Fruit fly (Drosophila melanogaster) whole organism, embryonic: Measurements from ENCODE around the gene thoc7.
A peak's percentile ranks its signal among the peaks of the same experiment; 100 is the strongest.

Experiments used
- Abd-B ChIP-seq: fragments of 200-800 bp; sonication (Bioruptor generic); optimal IDR thresholded peaks from 2 replicates; lab custom pipeline; 2018; ENCODE audit warnings: missing biosample characterization, mild to moderate bottlenecking, missing genetic modification characterization, moderate library complexity
- Blimp-1 ChIP-seq: fragments of 200-800 bp; sonication (Bioruptor generic); optimal IDR thresholded peaks from 3 replicates; lab custom pipeline; 2018; ENCODE audit warnings: missing biosample characterization, missing genetic modification characterization, mild to moderate bottlenecking, moderate library complexity, missing genetic modification reagents
- BtbVII ChIP-seq: fragments of 200-800 bp; sonication (Bioruptor generic); optimal IDR thresholded peaks from 3 replicates; lab custom pipeline; 2017; ENCODE audit warnings: missing biosample characterization, mild to moderate bottlenecking, missing genetic modification characterization
- CG11085 ChIP-seq: fragments of 200-800 bp; sonication (Bioruptor generic); IDR thresholded peaks from 2 replicates; pipeline ENCODE4 v1.3.6; 2022; ENCODE audit warnings: missing biosample characterization, missing genetic modification characterization
- CG11696 ChIP-seq: fragments of 200-800 bp; sonication (Bioruptor generic); IDR thresholded peaks from 2 replicates; pipeline ENCODE4 v1.3.6; 2022; ENCODE audit warnings: missing biosample characterization, missing genetic modification characterization
- CG12219 ChIP-seq: fragments of 200-800 bp; sonication (Bioruptor generic); optimal IDR thresholded peaks from 3 replicates; lab custom pipeline; 2018; ENCODE audit warnings: missing biosample characterization, mild to moderate bottlenecking, missing genetic modification characterization
- CG12942 ChIP-seq: fragments of 200-800 bp; sonication (Bioruptor generic); optimal IDR thresholded peaks from 3 replicates; lab custom pipeline; 2016; ENCODE audit warnings: missing biosample characterization, missing genetic modification characterization
- CG15601 ChIP-seq: fragments of 200-800 bp; sonication (Bioruptor generic); optimal IDR thresholded peaks from 3 replicates; lab custom pipeline; 2019; ENCODE audit warnings: missing biosample characterization, mild to moderate bottlenecking, missing genetic modification characterization, moderate library complexity
- CG16813 ChIP-seq: fragments of 200-800 bp; sonication (Bioruptor generic); IDR thresholded peaks from 3 replicates; pipeline ENCODE4 v1.3.6; 2022; ENCODE audit warnings: missing biosample characterization, missing genetic modification characterization; ENCODE audit not compliant: partially characterized antibody
- CG17359 ChIP-seq: fragments of 200-800 bp; sonication (Bioruptor generic); optimal IDR thresholded peaks from 3 replicates; lab custom pipeline; 2018; ENCODE audit warnings: missing biosample characterization, mild to moderate bottlenecking, missing genetic modification characterization, moderate library complexity
- CG2116 ChIP-seq: fragments of 200-800 bp; sonication (Bioruptor generic); optimal IDR thresholded peaks from 3 replicates; lab custom pipeline; 2018; ENCODE audit warnings: missing biosample characterization, mild to moderate bottlenecking, missing genetic modification characterization
- CG2889 ChIP-seq: fragments of 200-800 bp; sonication (Bioruptor generic); IDR thresholded peaks from 3 replicates; pipeline ENCODE4 v1.3.6; 2022; ENCODE audit warnings: missing biosample characterization, missing genetic modification characterization
- CG30431 ChIP-seq: fragments of 200-800 bp; sonication (Bioruptor generic); optimal IDR thresholded peaks from 2 replicates; lab custom pipeline; 2017; ENCODE audit warnings: missing biosample characterization, missing genetic modification characterization
- CG6175 ChIP-seq: fragments of 200-800 bp; sonication (Bioruptor generic); IDR thresholded peaks from 3 replicates; pipeline ENCODE4 v1.3.6; 2022; ENCODE audit warnings: missing biosample characterization, missing genetic modification characterization
- CG6765 ChIP-seq: fragments of 200-800 bp; sonication (Bioruptor generic); optimal IDR thresholded peaks from 3 replicates; lab custom pipeline; 2017; ENCODE audit warnings: missing biosample characterization, mild to moderate bottlenecking, missing genetic modification characterization
- CG8281 ChIP-seq: fragments of 200-800 bp; sonication (Bioruptor generic); optimal IDR thresholded peaks from 2 replicates; lab custom pipeline; 2018; ENCODE audit warnings: missing biosample characterization, mild to moderate bottlenecking, missing genetic modification characterization, moderate library complexity
- CG8290 ChIP-seq, 3 experiments: fragments of 200-800 bp; sonication (Bioruptor generic); optimal IDR thresholded peaks; 2 replicates each; lab custom pipeline; 2016 to 2019; ENCODE audit warnings: missing biosample characterization in 3 of 3, missing genetic modification characterization in 3 of 3, mild to moderate bottlenecking in 2 of 3, moderate library complexity in 1 of 3
- CG9727 ChIP-seq: fragments of 200-800 bp; sonication (Bioruptor generic); optimal IDR thresholded peaks from 3 replicates; lab custom pipeline; 2017; ENCODE audit warnings: missing biosample characterization, mild to moderate bottlenecking, missing genetic modification characterization
- D19A ChIP-seq: fragments of 200-800 bp; optimal IDR thresholded peaks from 3 replicates; lab custom pipeline; 2019; ENCODE audit warnings: missing biosample characterization, mild to moderate bottlenecking, missing genetic modification characterization, moderate library complexity
- Dad ChIP-seq: fragments of 200-800 bp; sonication (Bioruptor generic); optimal IDR thresholded peaks from 3 replicates; lab custom pipeline; 2016; ENCODE audit warnings: missing biosample characterization, missing genetic modification characterization
- HLH54F ChIP-seq: fragments of 200-800 bp; sonication (Bioruptor generic); optimal IDR thresholded peaks from 3 replicates; lab custom pipeline; 2016; ENCODE audit warnings: missing biosample characterization, missing genetic modification characterization
- HLHmδ ChIP-seq: fragments of 200-800 bp; sonication (Bioruptor generic); optimal IDR thresholded peaks from 2 replicates; lab custom pipeline; 2018; ENCODE audit warnings: missing biosample characterization, mild to moderate bottlenecking, missing genetic modification characterization, moderate library complexity
- Hey ChIP-seq: fragments of 200-800 bp; sonication (Bioruptor generic); optimal IDR thresholded peaks from 3 replicates; lab custom pipeline; 2018; ENCODE audit warnings: missing biosample characterization, mild to moderate bottlenecking, missing genetic modification characterization
- HmgZ ChIP-seq: fragments of 200-800 bp; sonication (Bioruptor generic); optimal IDR thresholded peaks from 2 replicates; lab custom pipeline; 2018; ENCODE audit warnings: missing biosample characterization, mild to moderate bottlenecking, missing genetic modification characterization
- Hr39 ChIP-seq: fragments of >200 bp; optimal IDR thresholded peaks from 2 replicates; lab custom pipeline; 2017
- Hsf ChIP-seq: fragments of 200-800 bp; sonication (Bioruptor generic); optimal IDR thresholded peaks from 3 replicates; lab custom pipeline; 2016; ENCODE audit warnings: missing biosample characterization, missing genetic modification characterization
- MBD-R2 ChIP-seq: fragments of 200-800 bp; sonication (Bioruptor generic); IDR thresholded peaks from 2 replicates; pipeline ENCODE4 v1.3.6; 2022; ENCODE audit warnings: missing biosample characterization, missing genetic modification characterization
- Meics ChIP-seq: fragments of 200-800 bp; sonication (Bioruptor generic); optimal IDR thresholded peaks from 2 replicates; lab custom pipeline; 2017; ENCODE audit warnings: missing biosample characterization, mild to moderate bottlenecking, missing genetic modification characterization
- Myb ChIP-seq: fragments of 200-800 bp; sonication (Bioruptor generic); optimal IDR thresholded peaks from 2 replicates; lab custom pipeline; 2016; ENCODE audit warnings: missing biosample characterization, missing genetic modification characterization
- NK7.1 ChIP-seq: fragments of 200-800 bp; sonication (Bioruptor generic); optimal IDR thresholded peaks from 3 replicates; lab custom pipeline; 2016; ENCODE audit warnings: missing biosample characterization, missing genetic modification characterization
- Optix ChIP-seq: fragments of 200-800 bp; sonication (Bioruptor generic); IDR thresholded peaks from 3 replicates; pipeline ENCODE4 v1.3.6; 2022; ENCODE audit warnings: missing biosample characterization, missing genetic modification characterization
- YL-1 ChIP-seq: fragments of 200-800 bp; sonication (Bioruptor generic); optimal IDR thresholded peaks from 3 replicates; lab custom pipeline; 2017; ENCODE audit warnings: missing biosample characterization, mild to moderate bottlenecking, missing genetic modification characterization
- ara ChIP-seq: fragments of 200-800 bp; sonication (Bioruptor generic); IDR thresholded peaks from 2 replicates; pipeline ENCODE4 v1.3.6; 2022; ENCODE audit warnings: missing biosample characterization, missing genetic modification characterization
- bcd ChIP-seq: fragments of 200-800 bp; sonication (Bioruptor generic); optimal IDR thresholded peaks from 2 replicates; lab custom pipeline; 2017; ENCODE audit warnings: missing biosample characterization, mild to moderate bottlenecking, missing genetic modification characterization
- caup ChIP-seq: fragments of 200-800 bp; sonication (Bioruptor generic); optimal IDR thresholded peaks from 3 replicates; lab custom pipeline; 2017; ENCODE audit warnings: missing biosample characterization, mild to moderate bottlenecking, missing genetic modification characterization, moderate library complexity; ENCODE audit not compliant: severe bottlenecking
- chn ChIP-seq: fragments of 200-800 bp; sonication (Bioruptor generic); optimal IDR thresholded peaks from 2 replicates; lab custom pipeline; 2016; ENCODE audit warnings: missing biosample characterization, missing genetic modification characterization
- croc ChIP-seq: fragments of 200-800 bp; sonication (Bioruptor generic); conservative IDR thresholded peaks from 3 replicates; pipeline ENCODE4 v1.3.6; 2022; ENCODE audit warnings: missing biosample characterization, missing genetic modification characterization
- fd102C ChIP-seq: fragments of 200-800 bp; sonication (Bioruptor generic); optimal IDR thresholded peaks from 2 replicates; lab custom pipeline; 2018; ENCODE audit warnings: missing biosample characterization, mild to moderate bottlenecking, missing genetic modification characterization, moderate library complexity
- fru ChIP-seq: fragments of >200 bp; optimal IDR thresholded peaks from 2 replicates; lab custom pipeline; 2017
- hkb ChIP-seq, 2 experiments: fragments of 200-800 bp in 1 of 2; fragments of >200 bp in 1 of 2; sonication (Bioruptor generic) in 1 of 2; IDR thresholded peaks in 1 of 2; optimal IDR thresholded peaks in 1 of 2; 2 replicates each; pipeline versions ENCODE4 v1.3.6 to Lab custom; 2017 to 2022; ENCODE audit warnings: missing biosample characterization in 1 of 2, missing genetic modification characterization in 1 of 2
- lola ChIP-seq, 3 experiments: fragments of >200 bp in 2 of 3; fragments of 200-800 bp in 1 of 3; sonication (Bioruptor generic) in 1 of 3; optimal IDR thresholded peaks; 2 replicates each; lab custom pipeline; 2017 to 2019; ENCODE audit warnings: missing biosample characterization in 3 of 3, missing genetic modification characterization in 3 of 3, mild to moderate bottlenecking in 1 of 3, moderate library complexity in 1 of 3
- luna ChIP-seq: fragments of 200-800 bp; sonication (Bioruptor generic); optimal IDR thresholded peaks from 2 replicates; lab custom pipeline; 2016; ENCODE audit warnings: missing biosample characterization, missing genetic modification characterization
- otp ChIP-seq: fragments of 200-800 bp; sonication (Bioruptor generic); IDR thresholded peaks from 3 replicates; pipeline ENCODE4, ENCODE4 v1.3.6; 2022; ENCODE audit warnings: missing biosample characterization, missing genetic modification characterization
- row ChIP-seq: fragments of 200-800 bp; sonication (Bioruptor generic); IDR thresholded peaks from 3 replicates; pipeline ENCODE4 v1.3.6; 2022; ENCODE audit warnings: missing biosample characterization, missing genetic modification characterization
- run ChIP-seq: fragments of 200-800 bp; sonication (Bioruptor generic); optimal IDR thresholded peaks from 3 replicates; lab custom pipeline; 2018; ENCODE audit warnings: missing biosample characterization, mild to moderate bottlenecking, missing genetic modification characterization
- sens ChIP-seq: fragments of 200-800 bp; sonication (Bioruptor generic); peaks from one replicate; lab custom pipeline; 2016; ENCODE audit warnings: missing biosample characterization, missing genetic modification characterization
- usp ChIP-seq: fragments of >200 bp; optimal IDR thresholded peaks from 2 replicates; lab custom pipeline; 2017; ENCODE audit warnings: missing biosample characterization, missing genetic modification characterization
- zfh2 ChIP-seq: fragments of 200-800 bp; sonication (Bioruptor generic); optimal IDR thresholded peaks from 2 replicates; lab custom pipeline; 2016; ENCODE audit warnings: missing biosample characterization, missing genetic modification characterization

Gene thoc7

dm6 chr3L:166789-167132 lies 45.7 kb downstream of the thoc7 start:
- no peak for TF ChIP-seq CG15601 (tag; lab: Kevin White, UChicago)
- 0 out of 2 replicates have a peak, but pooled peaks have one; percentile 2 for TF ChIP-seq ara (GFP tag; lab: Robert Waterston, UW)
- no peak for TF ChIP-seq HLH54F
- TF ChIP-seq row = 0 out of 3 replicates have a peak, but pooled peaks have one; percentile 2
- peak; percentile 8 for TF ChIP-seq sens (GFP tag; lab: Kevin White, UChicago)
- no peak for TF ChIP-seq chn (GFP tag; lab: Kevin White, UChicago)
- TF ChIP-seq CG12219 (GFP tag; lab: Kevin White, UChicago) = no peak
- no peak for TF ChIP-seq croc
- TF ChIP-seq CG30431 (GFP tag; lab: Kevin White, UChicago) = no peak
- no peak for TF ChIP-seq CG8281 (tag; lab: Kevin White, UChicago)
- 0 out of 2 replicates have a peak, but pooled peaks have one; percentile 43 for TF ChIP-seq CG11696
- no peak for TF ChIP-seq usp (GFP tag; lab: Kevin White, UChicago)
- TF ChIP-seq YL-1 (GFP tag; lab: Kevin White, UChicago) = peak; percentile 3
- no peak for TF ChIP-seq luna (GFP tag; lab: Kevin White, UChicago)
- no peak for TF ChIP-seq Abd-B (GFP tag; lab: Kevin White, UChicago)
- TF ChIP-seq, all 482 proteins: peak for 5

DNA sequence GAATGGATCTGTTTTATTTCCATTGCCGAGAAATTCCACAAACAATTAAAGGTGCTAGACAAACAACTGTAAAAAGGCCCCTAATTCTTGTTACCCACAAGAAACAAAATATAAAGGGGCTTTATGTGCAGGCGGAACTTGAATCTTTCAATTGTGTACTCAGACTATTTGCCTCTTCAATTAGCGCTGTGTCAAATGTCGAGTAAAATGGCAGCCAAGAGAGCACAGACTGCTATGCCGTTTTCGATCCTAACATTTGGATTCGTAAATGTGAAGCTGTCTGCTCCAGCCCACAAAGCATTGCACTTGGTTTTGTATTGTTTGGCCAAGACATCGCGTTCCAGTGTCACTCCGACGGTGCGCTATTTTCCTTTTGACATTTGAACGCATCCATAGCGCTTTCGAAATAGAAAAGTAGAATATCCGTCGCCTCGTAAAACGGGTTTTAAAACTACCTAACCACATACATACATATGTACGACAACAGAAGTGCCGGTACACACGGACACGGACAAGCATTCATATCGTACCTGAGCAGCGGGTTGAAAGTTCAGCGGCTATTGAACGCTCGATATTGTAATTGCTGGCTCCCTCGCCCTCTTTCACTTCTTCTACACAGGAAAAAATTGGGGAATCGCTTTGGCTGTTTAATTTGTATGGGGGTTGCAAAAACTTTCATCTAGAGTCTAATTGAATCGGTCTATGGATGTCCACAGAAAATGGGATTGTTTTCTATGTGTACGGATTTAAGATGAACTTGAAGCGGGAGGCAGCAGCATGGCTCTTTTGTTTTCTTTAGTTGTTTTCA lies 46.3 kb downstream of the thoc7 start:
- TF ChIP-seq BtbVII (GFP tag; lab: Kevin White, UChicago) (no peak), zfh2 (GFP tag; lab: Kevin White, UChicago) (no peak), CG6765 (no peak), CG17359 (peak; percentile 3), Optix (GFP tag; lab: Robert Waterston, UW) (no peak), CG16813 (no peak), Meics (GFP tag; lab: Kevin White, UChicago) (no peak), CG12942 (GFP tag; lab: Kevin White, UChicago) (no peak), Myb (GFP tag; lab: Kevin White, UChicago) (no peak), otp (peak; percentile 44; the same call in 1 of the 3 replicates), CG6175 (GFP tag; lab: Robert Waterston, UW) (no peak), bcd (GFP tag; lab: Kevin White, UChicago) (peak; percentile 6), CG2116 (GFP tag; lab: Kevin White, UChicago) (no peak), Dad (GFP tag; lab: Kevin White, UChicago) (no peak), Hr39 (lab: Kevin White, UChicago) (no peak), caup (GFP tag; lab: Kevin White, UChicago) (no peak), CG9727 (GFP tag; lab: Kevin White, UChicago) (no peak), CG2889 (GFP tag; lab: Robert Waterston, UW) (no peak), Hsf (no peak), hkb (optimal IDR thresholded peaks at IDR 0.05; lab: Kevin White, UChicago) (no peak), hkb (GFP tag; IDR thresholded peaks at IDR 0.05; lab: Robert Waterston, UW) (0 out of 2 replicates have a peak, but pooled peaks have one; percentile 44), CG8290 (GFP tag; optimal IDR thresholded peaks at IDR 0.05; lab: Kevin White, UChicago) (no peak), CG8290 (tag; optimal IDR thresholded peaks at IDR 0.05; lab: Kevin White, UChicago) (no peak), run (no peak), CG11085 (no peak), Blimp-1 (peak; percentile 51), fd102C (no peak), Hey (tag; lab: Kevin White, UChicago) (no peak), MBD-R2 (GFP tag; lab: Robert Waterston, UW) (no peak), fru (lab: Kevin White, UChicago) (no peak), CG30431 (GFP tag; lab: Kevin White, UChicago) (no peak), D19A (tag; lab: Kevin White, UChicago) (peak; percentile 7), lola (GFP tag; optimal IDR thresholded peaks at IDR 0.05; lab: Kevin White, UChicago) (peak in 1 of 3 experiments; percentile 34), HmgZ (tag; lab: Kevin White, UChicago) (no peak), NK7.1 (no peak), HLHmδ (GFP tag; lab: Kevin White, UChicago) (no peak)
